Worm (Caenorhabditis elegans): Measurements from ENCODE around the gene Y43F8B.1.

DNA sequence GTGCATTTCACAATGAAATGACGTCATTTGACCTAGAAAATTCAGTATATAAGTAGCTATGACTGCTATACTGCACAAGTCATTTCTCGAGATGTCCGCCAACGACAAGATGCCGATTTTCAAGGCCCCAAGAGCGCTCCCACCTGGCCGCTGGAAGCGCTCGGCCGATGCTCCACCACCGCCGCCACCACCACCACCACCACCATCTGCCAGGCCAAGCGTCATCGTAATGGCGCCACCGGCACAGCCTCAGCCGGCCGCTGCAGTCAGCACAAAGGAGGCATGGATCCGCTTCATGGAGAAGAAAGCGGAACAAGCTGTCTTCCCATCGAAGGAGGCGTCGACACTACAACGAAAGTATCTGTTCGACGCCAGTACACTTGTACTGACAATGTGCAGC lies 60.7 kb downstream of the Y43F8B.1 start, which contains the start of gene Y43F8B.28:
- no peak for TF ChIP-seq elt-2 (tag; optimal IDR thresholded peaks at IDR 0.05)
- TF ChIP-seq ztf-11 (tag; optimal IDR thresholded peaks at IDR 0.05): no peak
- no peak for TF ChIP-seq ztf-4 (tag; optimal IDR thresholded peaks at IDR 0.05)
- TF ChIP-seq mef-2 (tag; optimal IDR thresholded peaks at IDR 0.05): no peak
- TF ChIP-seq hlh-4 (tag; optimal IDR thresholded peaks at IDR 0.05): no peak
- TF ChIP-seq skn-1 (tag; optimal IDR thresholded peaks at IDR 0.05): no peak
- TF ChIP-seq hpl-2 (GFP tag; optimal IDR thresholded peaks at IDR 0.05): no peak
- no peak for TF ChIP-seq zag-1 (tag; optimal IDR thresholded peaks at IDR 0.05)
- no peak for TF ChIP-seq unc-86 (tag; optimal IDR thresholded peaks at IDR 0.05)
- TF ChIP-seq mdl-1 (tag; optimal IDR thresholded peaks at IDR 0.05): no peak
- TF ChIP-seq ceh-63 (GFP tag; optimal IDR thresholded peaks at IDR 0.05): no peak
- TF ChIP-seq tbx-2 (tag; optimal IDR thresholded peaks at IDR 0.05): no peak
- TF ChIP-seq mab-9 (GFP tag; IDR thresholded peaks at IDR 0.05): no peak

All from whole organism, L1 larva.